Worm (Caenorhabditis elegans): Measurements from ENCODE around the gene spv-1.

ce11 chrII:7873843-7874372 lies 54.6 kb downstream of the spv-1 start, which contains the start of gene T01H3.3:
- no peak for TF ChIP-seq cog-1 (tag; optimal IDR thresholded peaks at IDR 0.05)
- TF ChIP-seq flt-1 (GFP tag; IDR thresholded peaks at IDR 0.05), result no peak
- TF ChIP-seq ztf-23 (GFP tag; IDR thresholded peaks at IDR 0.05), result no peak
